Worm (Caenorhabditis elegans) whole organism, L1 larva: Measurements from ENCODE around the gene nas-23.
A peak's percentile ranks its signal among the peaks of the same experiment; 100 is the strongest.

ENCODE experiments used
- C04F5.9 ChIP-seq: sonication (generic microtip); optimal IDR thresholded peaks from 2 replicates; lab custom pipeline; 2016; ENCODE audit warnings: missing genetic modification characterization, missing compliant biosample characterization
- C16A3.4 ChIP-seq: fragments of 150-350 bp; optimal IDR thresholded peaks from 2 replicates; lab custom pipeline; 2014; ENCODE audit warnings: missing biosample characterization, missing genetic modification characterization
- F16B12.6 ChIP-seq: fragments of 150-350 bp; optimal IDR thresholded peaks from 2 replicates; lab custom pipeline; 2014; ENCODE audit warnings: missing biosample characterization, missing genetic modification characterization
- aha-1 ChIP-seq: fragments of 150-350 bp; optimal IDR thresholded peaks from 2 replicates; lab custom pipeline; 2014; ENCODE audit warnings: missing biosample characterization, missing genetic modification characterization
- ama-1 ChIP-seq: fragments of 150-350 bp; optimal IDR thresholded peaks from 2 replicates; lab custom pipeline; 2014
- blmp-1 ChIP-seq: fragments of 150-350 bp; optimal IDR thresholded peaks from 2 replicates; lab custom pipeline; 2014; ENCODE audit warnings: missing biosample characterization, missing genetic modification characterization
- ceh-63 ChIP-seq: fragments of 200-800 bp; sonication (Bioruptor generic); optimal IDR thresholded peaks from 2 replicates; lab custom pipeline; 2018; ENCODE audit warnings: mild to moderate bottlenecking, missing genetic modification characterization, missing compliant biosample characterization
- ceh-8 ChIP-seq: fragments of 200-800 bp; sonication (Bioruptor generic); optimal IDR thresholded peaks from 2 replicates; lab custom pipeline; 2018; ENCODE audit warnings: mild to moderate bottlenecking, missing genetic modification characterization, moderate library complexity, missing compliant biosample characterization
- ceh-90 ChIP-seq: sonication (generic microtip); optimal IDR thresholded peaks from 2 replicates; lab custom pipeline; 2016; ENCODE audit warnings: missing genetic modification characterization, missing compliant biosample characterization
- ces-1 ChIP-seq: fragments of 150-350 bp; optimal IDR thresholded peaks from 2 replicates; lab custom pipeline; 2014; ENCODE audit warnings: missing biosample characterization, missing genetic modification reagents, missing genetic modification characterization
- dpl-1 ChIP-seq, 3 experiments: fragments of 150-350 bp in 2 of 3; sonication (generic microtip) in 1 of 3; optimal IDR thresholded peaks; 2 replicates each; lab custom pipeline; 2014 to 2017; ENCODE audit warnings: missing biosample characterization in 3 of 3, missing genetic modification characterization in 3 of 3, missing genetic modification reagents in 3 of 3
- efl-1 ChIP-seq, 4 experiments: fragments of 150-350 bp; optimal IDR thresholded peaks in 3 of 4; peaks in 1 of 4; 1 replicate in 1 of 4; 2 replicates in 3 of 4; lab custom pipeline; 2014; ENCODE audit warnings: missing biosample characterization in 2 of 4, missing genetic modification characterization in 2 of 4, missing genetic modification reagents in 2 of 4
- efl-3 ChIP-seq: fragments of 200-800 bp; sonication (Bioruptor generic); optimal IDR thresholded peaks from 2 replicates; lab custom pipeline; 2018; ENCODE audit warnings: mild to moderate bottlenecking, missing genetic modification characterization, missing compliant biosample characterization
- egl-13 ChIP-seq: sonication (generic microtip); optimal IDR thresholded peaks from 2 replicates; lab custom pipeline; 2016; ENCODE audit warnings: missing genotype, missing genetic modification reagents, missing genetic modification characterization, missing compliant biosample characterization
- egl-27 ChIP-seq, 2 experiments: fragments of 150-350 bp in 1 of 2; sonication (generic microtip); optimal IDR thresholded peaks; 3 replicates each; lab custom pipeline; 2017 to 2018; ENCODE audit warnings: missing biosample characterization in 2 of 2, missing genetic modification characterization in 2 of 2, missing genetic modification reagents in 2 of 2
- fkh-4 ChIP-seq: sonication (generic microtip); optimal IDR thresholded peaks from 2 replicates; lab custom pipeline; 2016; ENCODE audit warnings: missing compliant biosample characterization, missing genetic modification characterization, borderline replicate concordance
- fkh-8 ChIP-seq: sonication (generic microtip); optimal IDR thresholded peaks from 2 replicates; lab custom pipeline; 2016; ENCODE audit warnings: mild to moderate bottlenecking, missing genetic modification characterization, missing compliant biosample characterization
- grh-1 ChIP-seq: fragments of 200-800 bp; sonication (Bioruptor generic); IDR thresholded peaks from 2 replicates; pipeline ENCODE4 v1.3.6; 2022; ENCODE audit warnings: missing genetic modification reagents, missing genetic modification characterization, missing compliant biosample characterization
- hlh-4 ChIP-seq: sonication (generic microtip); optimal IDR thresholded peaks from 2 replicates; lab custom pipeline; 2016; ENCODE audit warnings: mild to moderate bottlenecking, missing genetic modification characterization, missing compliant biosample characterization
- hpl-2 ChIP-seq: fragments of 150-350 bp; optimal IDR thresholded peaks from 2 replicates; lab custom pipeline; 2014; ENCODE audit warnings: missing biosample characterization, missing genetic modification reagents, missing genetic modification characterization
- isw-1 ChIP-seq: fragments of 200-800 bp; sonication (Bioruptor generic); IDR thresholded peaks from 2 replicates; pipeline ENCODE4 v1.3.6; 2022; ENCODE audit warnings: missing genetic modification characterization, missing compliant biosample characterization
- jun-1 ChIP-seq: fragments of 150-350 bp; optimal IDR thresholded peaks from 2 replicates; lab custom pipeline; 2014; ENCODE audit warnings: missing biosample characterization, missing genetic modification reagents, missing genetic modification characterization
- lin-14 ChIP-seq: fragments of 200-800 bp; sonication (Bioruptor generic); optimal IDR thresholded peaks from 2 replicates; lab custom pipeline; 2018; ENCODE audit warnings: mild to moderate bottlenecking, missing genetic modification characterization, moderate library complexity, missing compliant biosample characterization
- lin-15B ChIP-seq: fragments of 150-350 bp; sonication (generic microtip); optimal IDR thresholded peaks from 3 replicates; lab custom pipeline; 2014; ENCODE audit warnings: missing biosample characterization, missing genetic modification characterization
- lin-35 ChIP-seq, 2 experiments: fragments of 150-350 bp; optimal IDR thresholded peaks; 2 replicates each; lab custom pipeline; 2014; ENCODE audit warnings: missing biosample characterization in 2 of 2, missing genetic modification characterization in 2 of 2, missing genetic modification reagents in 2 of 2
- lin-39 ChIP-seq: fragments of 150-350 bp; optimal IDR thresholded peaks from 2 replicates; lab custom pipeline; 2014; ENCODE audit warnings: missing biosample characterization, missing genetic modification reagents, missing genetic modification characterization
- mab-9 ChIP-seq: fragments of 200-800 bp; sonication (Bioruptor generic); IDR thresholded peaks from 2 replicates; pipeline ENCODE4 v1.3.6; 2022; ENCODE audit warnings: missing genetic modification reagents, missing genetic modification characterization, missing compliant biosample characterization
- mdl-1 ChIP-seq, 2 experiments: fragments of 150-350 bp; optimal IDR thresholded peaks; 2 replicates each; lab custom pipeline; 2014 to 2017; ENCODE audit warnings: missing biosample characterization in 2 of 2, missing genetic modification characterization in 2 of 2, inconsistent platforms in 1 of 2
- mep-1 ChIP-seq: fragments of 150-350 bp; optimal IDR thresholded peaks from 2 replicates; lab custom pipeline; 2014; ENCODE audit warnings: missing biosample characterization, missing genetic modification characterization
- nhr-11 ChIP-seq: fragments of 150-350 bp; optimal IDR thresholded peaks from 2 replicates; lab custom pipeline; 2014; ENCODE audit warnings: missing biosample characterization, missing genetic modification characterization
- nhr-19 ChIP-seq: fragments of 200-800 bp; sonication (Bioruptor generic); conservative IDR thresholded peaks from 2 replicates; pipeline ENCODE4 v1.3.6; 2022; ENCODE audit warnings: missing genetic modification characterization, missing compliant biosample characterization
- nhr-237 ChIP-seq: fragments of 150-350 bp; optimal IDR thresholded peaks from 2 replicates; lab custom pipeline; 2014; ENCODE audit warnings: missing biosample characterization, missing genetic modification characterization
- nhr-28 ChIP-seq: fragments of 150-350 bp; optimal IDR thresholded peaks from 2 replicates; lab custom pipeline; 2014; ENCODE audit warnings: missing biosample characterization, missing genetic modification characterization
- nhr-76 ChIP-seq: sonication (generic microtip); optimal IDR thresholded peaks from 2 replicates; lab custom pipeline; 2017; ENCODE audit warnings: missing biosample characterization, missing genetic modification characterization
- nhr-85 ChIP-seq: sonication (generic microtip); peaks from one replicate; lab custom pipeline; 2016; ENCODE audit warnings: missing genetic modification characterization, inconsistent platforms, missing compliant biosample characterization
- pag-3 ChIP-seq: sonication (generic microtip); optimal IDR thresholded peaks from 2 replicates; lab custom pipeline; 2017; ENCODE audit warnings: missing genetic modification characterization, mild to moderate bottlenecking, missing compliant biosample characterization, antibody characterized with exemption, borderline replicate concordance; ENCODE audit not compliant: insufficient read depth
- pax-3 ChIP-seq: fragments of 200-800 bp; sonication (Bioruptor generic); optimal IDR thresholded peaks from 2 replicates; lab custom pipeline; 2018; ENCODE audit warnings: mild to moderate bottlenecking, missing genetic modification characterization, moderate library complexity, missing compliant biosample characterization
- pqm-1 ChIP-seq: sonication (generic microtip); optimal IDR thresholded peaks from 3 replicates; lab custom pipeline; 2017; ENCODE audit warnings: missing biosample characterization, missing genetic modification characterization
- snu-23 ChIP-seq: sonication (generic microtip); optimal IDR thresholded peaks from 2 replicates; lab custom pipeline; 2016; ENCODE audit warnings: missing genetic modification characterization, missing compliant biosample characterization
- sptf-1 ChIP-seq: fragments of 150-350 bp; optimal IDR thresholded peaks from 2 replicates; lab custom pipeline; 2014; ENCODE audit warnings: missing biosample characterization, missing genetic modification characterization
- sup-37 ChIP-seq: fragments of 200-800 bp; sonication (Bioruptor generic); optimal IDR thresholded peaks from 2 replicates; lab custom pipeline; 2018; ENCODE audit warnings: mild to moderate bottlenecking, missing genetic modification characterization, missing compliant biosample characterization
- unc-30 ChIP-seq: sonication (generic microtip); optimal IDR thresholded peaks from 2 replicates; lab custom pipeline; 2017; ENCODE audit warnings: missing biosample characterization, missing genetic modification characterization
- unc-86 ChIP-seq: sonication (generic microtip); optimal IDR thresholded peaks from 2 replicates; lab custom pipeline; 2016; ENCODE audit warnings: missing genetic modification characterization, missing compliant biosample characterization
- unc-98 ChIP-seq: fragments of 200-800 bp; sonication (Bioruptor generic); IDR thresholded peaks from 2 replicates; pipeline ENCODE4 v1.3.6; 2022; ENCODE audit warnings: missing genetic modification characterization, missing compliant biosample characterization
- xbp-1 ChIP-seq: sonication (generic microtip); optimal IDR thresholded peaks from 2 replicates; lab custom pipeline; 2016; ENCODE audit warnings: missing genetic modification characterization, missing compliant biosample characterization
- zag-1 ChIP-seq: fragments of 150-350 bp; optimal IDR thresholded peaks from 2 replicates; lab custom pipeline; 2014; ENCODE audit warnings: missing biosample characterization, missing genetic modification characterization
- zip-4 ChIP-seq: fragments of 200-800 bp; sonication (Bioruptor generic); optimal IDR thresholded peaks from 2 replicates; lab custom pipeline; 2018; ENCODE audit warnings: mild to moderate bottlenecking, missing genetic modification characterization, moderate library complexity, missing compliant biosample characterization
- ztf-11 ChIP-seq, 2 experiments: sonication (generic microtip); optimal IDR thresholded peaks; 2 replicates each; lab custom pipeline; 2016 to 2017; ENCODE audit warnings: missing genetic modification characterization in 2 of 2, missing biosample characterization in 1 of 2, missing compliant biosample characterization in 1 of 2

Gene nas-23

ce11 chrII:7493599-7493998 is at the start of gene nas-23:
nas-23 (minus strand) TSS chrII:7493699.
- TF ChIP-seq mep-1 (tag; lab: Kevin White, UChicago), result no peak
- no peak for TF ChIP-seq fkh-8
- no peak for TF ChIP-seq jun-1
- no peak for TF ChIP-seq snu-23 (GFP tag; lab: Kevin White, UChicago)
- TF ChIP-seq ama-1 (lab: Kevin White, UChicago), result no peak
- no peak for TF ChIP-seq unc-98 (GFP tag; lab: Robert Waterston, UW)
- TF ChIP-seq sup-37 (GFP tag; lab: Kevin White, UChicago), result no peak
- no peak for TF ChIP-seq nhr-11 (tag; lab: Kevin White, UChicago)
- no peak for TF ChIP-seq ceh-63 (GFP tag; lab: Kevin White, UChicago)
- no peak for TF ChIP-seq nhr-85 (tag; lab: Kevin White, UChicago)
- TF ChIP-seq aha-1, result no peak

ce11 chrII:7542952-7543351 is 49.5 kb upstream of the nas-23 start:
- TF ChIP-seq fkh-4 (no peak), nhr-76 (tag; lab: Kevin White, UChicago) (no peak), mdl-1 (tag; optimal IDR thresholded peaks at IDR 0.05; lab: Kevin White, UChicago) (no peak), pag-3 (tag; lab: Kevin White, UChicago) (no peak), egl-13 (tag; lab: Kevin White, UChicago) (no peak), mep-1 (tag; lab: Kevin White, UChicago) (no peak), unc-30 (tag; lab: Kevin White, UChicago) (no peak), blmp-1 (tag; lab: Kevin White, UChicago) (peak; percentile 58), isw-1 (no peak)

- TF ChIP-seq pqm-1 (tag; lab: Kevin White, UChicago) (no peak), ces-1 (no peak), mab-9 (no peak), dpl-1 (GFP tag; optimal IDR thresholded peaks at IDR 0.05; lab: Kevin White, UChicago) (peak; percentile 65 to 87 (median 76)), lin-15B (tag; lab: Kevin White, UChicago) (peak; percentile 67), sptf-1 (tag; lab: Kevin White, UChicago) (no peak), nhr-237 (tag; lab: Kevin White, UChicago) (no peak), nhr-19 (no peak), unc-98 (GFP tag; lab: Robert Waterston, UW) (no peak), grh-1 (GFP tag; lab: Robert Waterston, UW) (no peak), hlh-4 (no peak), lin-35 (GFP tag; optimal IDR thresholded peaks at IDR 0.05; lab: Kevin White, UChicago) (peak; percentile 74 to 88), zag-1 (tag; lab: Kevin White, UChicago) (no peak), C04F5.9 (tag; lab: Kevin White, UChicago) (no peak), efl-3 (GFP tag; lab: Kevin White, UChicago) (no peak), sup-37 (GFP tag; lab: Kevin White, UChicago) (no peak), ceh-8 (no peak), F16B12.6 (tag; lab: Kevin White, UChicago) (no peak), pax-3 (no peak), zip-4 (GFP tag; lab: Kevin White, UChicago) (no peak), isw-1 (no peak), xbp-1 (tag; lab: Kevin White, UChicago) (peak; percentile 53), unc-86 (tag; lab: Kevin White, UChicago) (no peak), pag-3 (tag; lab: Kevin White, UChicago) (no peak), C16A3.4 (peak; percentile 72), lin-14 (GFP tag; lab: Kevin White, UChicago) (peak; percentile 60), egl-27 (tag; optimal IDR thresholded peaks at IDR 0.05; lab: Kevin White, UChicago) (no peak), ceh-63 (GFP tag; lab: Kevin White, UChicago) (no peak), efl-1 (optimal IDR thresholded peaks at IDR 0.05; lab: Kevin White, UChicago) (peak; percentile 44 to 80), efl-1 (GFP tag; optimal IDR thresholded peaks at IDR 0.05 in 1 of 2; lab: Kevin White, UChicago) (peak; percentile 82 to 97), nhr-28 (tag; lab: Kevin White, UChicago) (no peak), ztf-11 (tag; optimal IDR thresholded peaks at IDR 0.05; lab: Kevin White, UChicago) (peak in 1 of 2 experiments; percentile 28), jun-1 (no peak), hpl-2 (no peak), snu-23 (GFP tag; lab: Kevin White, UChicago) (peak; percentile 60), lin-39 (tag; lab: Kevin White, UChicago) (no peak), ceh-90 (no peak)
Measured at ce11 chrII:7537603-7538230, 44.2 kb upstream of the nas-23 start, which contains the start of gene nfi-1. nfi-1 (plus strand) TSS chrII:7538180.
